Worm (Caenorhabditis elegans) whole organism, L4 larva: ENCODE results near the gene urb-1.

Source experiments
- F37D6.2 ChIP-seq: sonication (generic microtip); optimal IDR thresholded peaks from 2 replicates; lab custom pipeline; 2016; ENCODE audit warnings: mild to moderate bottlenecking, missing genetic modification characterization, missing compliant biosample characterization
- F49E8.2 ChIP-seq: sonication (generic microtip); optimal IDR thresholded peaks from 2 replicates; lab custom pipeline; 2016; ENCODE audit warnings: missing compliant biosample characterization, mild to moderate bottlenecking, missing genetic modification characterization, borderline replicate concordance
- T20F7.1 ChIP-seq: fragments of 200-800 bp; sonication (Bioruptor generic); optimal IDR thresholded peaks from 2 replicates; lab custom pipeline; 2018; ENCODE audit warnings: mild to moderate bottlenecking, missing genetic modification characterization, missing compliant biosample characterization
- Y105C5A.15 ChIP-seq: fragments of 200-800 bp; sonication (Bioruptor generic); IDR thresholded peaks from 2 replicates; pipeline ENCODE4 v1.3.6; 2022; ENCODE audit warnings: missing genetic modification characterization, missing compliant biosample characterization
- Y75B8A.6 ChIP-seq: fragments of 200-800 bp; sonication (Bioruptor generic); IDR thresholded peaks from 2 replicates; pipeline ENCODE4 v1.3.6; 2022; ENCODE audit warnings: missing genetic modification reagents, missing genetic modification characterization, missing compliant biosample characterization
- ZK546.5 ChIP-seq, 2 experiments: sonication (generic microtip); optimal IDR thresholded peaks; 2 replicates each; lab custom pipeline; 2017; ENCODE audit warnings: missing biosample characterization in 2 of 2, missing genetic modification characterization in 2 of 2
- aha-1 ChIP-seq: fragments of 150-350 bp; peaks from one replicate; lab custom pipeline; 2014; ENCODE audit warnings: missing biosample characterization, missing genetic modification characterization
- arid-1 ChIP-seq: fragments of 200-800 bp; sonication (Bioruptor generic); conservative IDR thresholded peaks from 2 replicates; pipeline ENCODE4 v1.3.6; 2022; ENCODE audit warnings: missing genetic modification reagents, missing genetic modification characterization, missing compliant biosample characterization
- ceh-28 ChIP-seq: fragments of 150-350 bp; optimal IDR thresholded peaks from 2 replicates; lab custom pipeline; 2014; ENCODE audit warnings: missing biosample characterization, missing genetic modification reagents, missing genetic modification characterization
- ceh-44 ChIP-seq: fragments of 200-800 bp; sonication (Bioruptor generic); IDR thresholded peaks from 2 replicates; pipeline ENCODE4 v1.3.6; 2022; ENCODE audit warnings: missing genetic modification reagents, missing genetic modification characterization, missing compliant biosample characterization
- ceh-62 ChIP-seq: sonication (generic microtip); optimal IDR thresholded peaks from 2 replicates; lab custom pipeline; 2017; ENCODE audit warnings: missing biosample characterization, missing genetic modification characterization
- daf-12 ChIP-seq: fragments of 150-350 bp; optimal IDR thresholded peaks from 2 replicates; lab custom pipeline; 2014; ENCODE audit warnings: missing biosample characterization, missing genetic modification reagents, missing genetic modification characterization
- daf-16 ChIP-seq, 3 experiments: sonication (generic microtip); optimal IDR thresholded peaks; 2 replicates each; lab custom pipeline; 2016 to 2017; ENCODE audit warnings: missing genetic modification characterization in 3 of 3, missing genetic modification reagents in 3 of 3, mild to moderate bottlenecking in 2 of 3, missing compliant biosample characterization in 2 of 3, missing biosample characterization in 1 of 3, moderate library complexity in 1 of 3
- dmd-6 ChIP-seq: fragments of 200-800 bp; sonication (Bioruptor generic); IDR thresholded peaks from 2 replicates; pipeline ENCODE4 v1.3.6; 2022; ENCODE audit warnings: missing genetic modification reagents, missing genetic modification characterization, missing compliant biosample characterization
- dmd-8 ChIP-seq: fragments of 200-800 bp; sonication (Bioruptor generic); IDR thresholded peaks from 2 replicates; pipeline ENCODE4 v1.3.6; 2022; ENCODE audit warnings: missing genetic modification characterization, missing compliant biosample characterization
- dmd-9 ChIP-seq: fragments of 200-800 bp; sonication (Bioruptor generic); IDR thresholded peaks from 2 replicates; pipeline ENCODE4 v1.3.6; 2022; ENCODE audit warnings: missing genetic modification reagents, missing genetic modification characterization, missing compliant biosample characterization
- dve-1 ChIP-seq: sonication (generic microtip); optimal IDR thresholded peaks from 2 replicates; lab custom pipeline; 2017; ENCODE audit warnings: antibody characterized with exemption, mild to moderate bottlenecking, missing genetic modification characterization, missing compliant biosample characterization; ENCODE audit not compliant: insufficient read depth
- hlh-11 ChIP-seq: fragments of 200-800 bp; sonication (Bioruptor generic); optimal IDR thresholded peaks from 2 replicates; lab custom pipeline; 2018; ENCODE audit warnings: mild to moderate bottlenecking, missing genetic modification characterization, missing compliant biosample characterization
- hmg-1.1 ChIP-seq: fragments of 200-800 bp; sonication (Bioruptor generic); IDR thresholded peaks from 2 replicates; pipeline ENCODE4 v1.3.6; 2022; ENCODE audit warnings: missing genetic modification reagents, missing genetic modification characterization, missing compliant biosample characterization
- jun-1 ChIP-seq: fragments of 150-350 bp; optimal IDR thresholded peaks from 2 replicates; lab custom pipeline; 2014; ENCODE audit warnings: missing biosample characterization, missing genetic modification reagents, missing genetic modification characterization
- lim-7 ChIP-seq: fragments of 200-800 bp; sonication (Bioruptor generic); IDR thresholded peaks from 2 replicates; pipeline ENCODE4 v1.3.6; 2022; ENCODE audit warnings: missing genetic modification characterization, missing compliant biosample characterization
- lin-1 ChIP-seq: fragments of 200-800 bp; sonication (Bioruptor generic); IDR thresholded peaks from 2 replicates; pipeline ENCODE4 v1.3.6; 2022; ENCODE audit warnings: missing genetic modification reagents, missing genetic modification characterization, missing compliant biosample characterization
- lin-13 ChIP-seq: fragments of 150-350 bp; optimal IDR thresholded peaks from 2 replicates; lab custom pipeline; 2014; ENCODE audit warnings: missing biosample characterization, missing genetic modification reagents, missing genetic modification characterization
- lin-38 ChIP-seq: fragments of 200-800 bp; sonication (Bioruptor generic); IDR thresholded peaks from 2 replicates; pipeline ENCODE4 v1.3.6; 2022; ENCODE audit warnings: missing genetic modification reagents, missing genetic modification characterization, missing compliant biosample characterization
- lsy-2 ChIP-seq, 2 experiments: fragments of 150-350 bp in 1 of 2; sonication (generic microtip) in 1 of 2; optimal IDR thresholded peaks; 2 replicates each; lab custom pipeline; 2014 to 2017; ENCODE audit warnings: missing biosample characterization in 2 of 2, missing genetic modification characterization in 2 of 2
- mdl-1 ChIP-seq, 2 experiments: fragments of 150-350 bp in 1 of 2; sonication (generic microtip) in 1 of 2; optimal IDR thresholded peaks; 2 replicates each; lab custom pipeline; 2014 to 2017; ENCODE audit warnings: missing biosample characterization in 2 of 2, missing genetic modification characterization in 2 of 2
- mep-1 ChIP-seq: fragments of 150-350 bp; sonication (generic microtip); optimal IDR thresholded peaks from 3 replicates; lab custom pipeline; 2014; ENCODE audit warnings: missing biosample characterization, missing genetic modification characterization
- mxl-3 ChIP-seq: fragments of 200-800 bp; sonication (Bioruptor generic); optimal IDR thresholded peaks from 2 replicates; lab custom pipeline; 2018; ENCODE audit warnings: mild to moderate bottlenecking, missing genetic modification characterization, missing compliant biosample characterization
- nhr-102 ChIP-seq: sonication (generic microtip); optimal IDR thresholded peaks from 2 replicates; lab custom pipeline; 2016; ENCODE audit warnings: mild to moderate bottlenecking, missing genetic modification characterization, moderate library complexity, missing compliant biosample characterization
- nhr-11 ChIP-seq: fragments of 150-350 bp; optimal IDR thresholded peaks from 2 replicates; lab custom pipeline; 2014; ENCODE audit warnings: missing biosample characterization, missing genetic modification characterization
- nhr-28 ChIP-seq: fragments of 150-350 bp; optimal IDR thresholded peaks from 2 replicates; lab custom pipeline; 2014; ENCODE audit warnings: missing biosample characterization, missing genetic modification characterization
- nhr-41 ChIP-seq: fragments of 200-800 bp; sonication (Bioruptor generic); IDR thresholded peaks from 2 replicates; pipeline ENCODE4 v1.3.6; 2022; ENCODE audit warnings: missing genetic modification reagents, missing genetic modification characterization, missing compliant biosample characterization
- nhr-48 ChIP-seq: sonication (generic microtip); optimal IDR thresholded peaks from 2 replicates; lab custom pipeline; 2016; ENCODE audit warnings: mild to moderate bottlenecking, missing genetic modification characterization, missing compliant biosample characterization
- nhr-6 ChIP-seq: fragments of 150-350 bp; optimal IDR thresholded peaks from 2 replicates; lab custom pipeline; 2014; ENCODE audit warnings: missing biosample characterization, missing genetic modification characterization
- pha-4 ChIP-seq, 2 experiments: fragments of 150-350 bp in 1 of 2; fragments of 200-800 bp in 1 of 2; sonication (Bioruptor generic) in 1 of 2; IDR thresholded peaks in 1 of 2; optimal IDR thresholded peaks in 1 of 2; 2 replicates each; pipeline versions ENCODE4 v1.3.6 to Lab custom; 2014 to 2022; ENCODE audit warnings: missing genetic modification characterization in 2 of 2, missing genetic modification reagents in 2 of 2, missing biosample characterization in 1 of 2, missing compliant biosample characterization in 1 of 2
- php-3 ChIP-seq: fragments of 200-800 bp; sonication (Bioruptor generic); IDR thresholded peaks from 2 replicates; pipeline ENCODE4 v1.3.6; 2022; ENCODE audit warnings: missing genetic modification reagents, missing genetic modification characterization, missing compliant biosample characterization
- pqm-1 ChIP-seq: sonication (generic microtip); optimal IDR thresholded peaks from 2 replicates; lab custom pipeline; 2017; ENCODE audit warnings: missing biosample characterization, missing genetic modification characterization
- sdz-12 ChIP-seq: fragments of 200-800 bp; sonication (Bioruptor generic); optimal IDR thresholded peaks from 2 replicates; lab custom pipeline; 2018; ENCODE audit warnings: mild to moderate bottlenecking, missing genetic modification characterization, missing compliant biosample characterization
- tra-1 ChIP-seq: fragments of 200-800 bp; sonication (Bioruptor generic); IDR thresholded peaks from 2 replicates; pipeline ENCODE4 v1.3.6; 2022; ENCODE audit warnings: missing genetic modification reagents, missing genetic modification characterization, missing compliant biosample characterization
- unc-130 ChIP-seq: sonication (generic microtip); optimal IDR thresholded peaks from 2 replicates; lab custom pipeline; 2016; ENCODE audit warnings: missing genetic modification reagents, missing genetic modification characterization, missing compliant biosample characterization
- ztf-11 ChIP-seq: fragments of 150-350 bp; optimal IDR thresholded peaks from 2 replicates; lab custom pipeline; 2014; ENCODE audit warnings: missing biosample characterization, missing genetic modification characterization

urb-1 gene

DNA sequence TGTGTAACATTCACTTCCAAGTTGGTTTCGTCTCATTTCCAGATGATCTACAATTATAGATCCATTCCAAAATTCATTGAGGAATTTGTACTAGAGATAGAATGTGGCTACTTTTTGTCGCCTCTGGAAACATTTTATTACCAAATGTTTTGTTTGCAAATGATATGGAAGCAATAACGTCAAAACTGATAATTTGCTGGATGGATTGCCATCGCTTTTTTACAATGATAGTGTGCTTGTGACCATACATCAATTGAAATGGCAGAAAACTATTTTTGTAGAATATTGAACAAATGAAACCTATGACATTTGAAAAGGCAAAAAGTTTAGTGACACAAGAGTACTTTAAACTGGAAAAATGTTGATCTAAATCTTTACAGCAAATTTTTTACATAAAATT lies 9.5 kb downstream of the urb-1 start (continued):
- TF ChIP-seq lin-13 (GFP tag; lab: Kevin White, UChicago): no peak
- no peak for TF ChIP-seq nhr-6 (tag; lab: Kevin White, UChicago)
- peak; percentile 37 for TF ChIP-seq dve-1
- TF ChIP-seq sdz-12 (GFP tag; lab: Kevin White, UChicago): no peak
- no peak for TF ChIP-seq lin-38 (GFP tag; lab: Robert Waterston, UW)
- no peak for TF ChIP-seq dmd-9
- no peak for TF ChIP-seq nhr-41
- no peak for TF ChIP-seq daf-12 (tag; lab: Kevin White, UChicago)
- no peak for TF ChIP-seq jun-1
- TF ChIP-seq, all 104 proteins: peak for 7

ce11 chrV:6413057-6413456 lies 10.9 kb downstream of the urb-1 start:
- TF ChIP-seq nhr-102 (peak; percentile 72), nhr-48 (tag; lab: Kevin White, UChicago) (peak; percentile 71), ceh-28 (tag; lab: Kevin White, UChicago) (no peak), dve-1 (peak; percentile 86), nhr-28 (tag; lab: Kevin White, UChicago) (peak; percentile 87), nhr-11 (tag; lab: Kevin White, UChicago) (no peak), lin-13 (GFP tag; lab: Kevin White, UChicago) (no peak), mdl-1 (tag; optimal IDR thresholded peaks at IDR 0.05; lab: Kevin White, UChicago) (peak in 1 of 2 experiments; percentile 46), ceh-62 (no peak), dmd-8 (GFP tag; lab: Robert Waterston, UW) (no peak), Y75B8A.6 (no peak), pha-4 (GFP tag; IDR thresholded peaks at IDR 0.05; lab: Robert Waterston, UW) (no peak), pha-4 (tag; optimal IDR thresholded peaks at IDR 0.05; lab: Kevin White, UChicago) (no peak), hmg-1.1 (no peak), nhr-6 (tag; lab: Kevin White, UChicago) (no peak), tra-1 (GFP tag; lab: Robert Waterston, UW) (peak; percentile 80; the same call in 1 of the 2 replicates), php-3 (peak; percentile 70; the same call in 1 of the 2 replicates), F49E8.2 (tag; lab: Kevin White, UChicago) (no peak), dmd-6 (GFP tag; lab: Robert Waterston, UW) (peak; percentile 90), F37D6.2 (tag; lab: Kevin White, UChicago) (no peak), T20F7.1 (GFP tag; lab: Kevin White, UChicago) (peak; percentile 35), hlh-11 (tag; lab: Kevin White, UChicago) (peak; percentile 85), ztf-11 (tag; lab: Kevin White, UChicago) (no peak), arid-1 (GFP tag; lab: Robert Waterston, UW) (no peak), dmd-9 (no peak), aha-1 (no peak), mep-1 (tag; lab: Kevin White, UChicago) (peak; percentile 30), ZK546.5 (tag; optimal IDR thresholded peaks at IDR 0.05; lab: Kevin White, UChicago) (no peak), lsy-2 (tag; optimal IDR thresholded peaks at IDR 0.05; lab: Kevin White, UChicago) (no peak), mxl-3 (peak; percentile 57), Y105C5A.15 (no peak), lim-7 (GFP tag; lab: Robert Waterston, UW) (no peak), unc-130 (GFP tag; lab: Kevin White, UChicago) (no peak), pqm-1 (tag; lab: Kevin White, UChicago) (peak; percentile 97), daf-16 (GFP tag; optimal IDR thresholded peaks at IDR 0.05; lab: Kevin White, UChicago) (peak in 1 of 2 experiments; percentile 41), daf-16 (tag; optimal IDR thresholded peaks at IDR 0.05; lab: Kevin White, UChicago) (peak; percentile 52), lin-1 (GFP tag; lab: Robert Waterston, UW) (peak; percentile 78), ceh-44 (GFP tag; lab: Robert Waterston, UW) (no peak)
